Fruit fly (Drosophila melanogaster) S2 (cell line): ENCODE results near the gene CG13982.

ENCODE experiments used
- CG8478 ChIP-seq: fragments of >200 bp; optimal IDR thresholded peaks from 2 replicates; lab custom pipeline; 2018
- CTCF ChIP-seq, 2 experiments: fragments of >200 bp; optimal IDR thresholded peaks; 2 replicates each; lab custom pipeline; 2018

dm6 chr2L:6457583-6457982, 45.5 kb downstream of the CG13982 start:
- no peak for TF ChIP-seq CG8478 (lab: Kevin White, UChicago)
- no peak for TF ChIP-seq CTCF (optimal IDR thresholded peaks at IDR 0.05; lab: Kevin White, UChicago)
